Worm (Caenorhabditis elegans) whole organism, L3 larva: ENCODE measurements around the gene nspc-4.

Experiments used
- R02D3.7 ChIP-seq: fragments of 150-350 bp; optimal IDR thresholded peaks from 2 replicates; lab custom pipeline; 2014; ENCODE audit warnings: missing biosample characterization, missing genetic modification characterization
- ZK546.5 ChIP-seq: sonication (generic microtip); optimal IDR thresholded peaks from 2 replicates; lab custom pipeline; 2017; ENCODE audit warnings: missing biosample characterization, missing genetic modification characterization
- aly-2 ChIP-seq: fragments of 150-350 bp; optimal IDR thresholded peaks from 2 replicates; lab custom pipeline; 2014; ENCODE audit warnings: missing biosample characterization, missing genetic modification characterization
- ama-1 ChIP-seq: fragments of 150-350 bp; optimal IDR thresholded peaks from 2 replicates; lab custom pipeline; 2018
- ceh-16 ChIP-seq: sonication (generic microtip); optimal IDR thresholded peaks from 2 replicates; lab custom pipeline; 2017; ENCODE audit warnings: missing biosample characterization, missing genetic modification characterization
- ceh-28 ChIP-seq: fragments of 150-350 bp; optimal IDR thresholded peaks from 2 replicates; lab custom pipeline; 2014; ENCODE audit warnings: missing biosample characterization, missing genetic modification reagents, missing genetic modification characterization
- ceh-82 ChIP-seq: fragments of 150-350 bp; optimal IDR thresholded peaks from 2 replicates; lab custom pipeline; 2014; ENCODE audit warnings: missing biosample characterization, missing genetic modification characterization
- ceh-9 ChIP-seq: sonication (generic microtip); optimal IDR thresholded peaks from 2 replicates; lab custom pipeline; 2018; ENCODE audit warnings: missing biosample characterization, missing genetic modification characterization
- daf-12 ChIP-seq: fragments of 150-350 bp; optimal IDR thresholded peaks from 2 replicates; lab custom pipeline; 2014; ENCODE audit warnings: missing biosample characterization, missing genetic modification reagents, missing genetic modification characterization
- egl-27 ChIP-seq: sonication (generic microtip); optimal IDR thresholded peaks from 4 replicates; lab custom pipeline; 2017; ENCODE audit warnings: missing biosample characterization, missing genetic modification reagents, missing genetic modification characterization
- egl-5 ChIP-seq: fragments of 150-350 bp; optimal IDR thresholded peaks from 2 replicates; lab custom pipeline; 2017; ENCODE audit warnings: missing biosample characterization, missing genetic modification reagents, missing genetic modification characterization, inconsistent platforms
- elt-1 ChIP-seq: fragments of 150-350 bp; optimal IDR thresholded peaks from 2 replicates; lab custom pipeline; 2014; ENCODE audit warnings: missing biosample characterization, missing genetic modification characterization
- elt-2 ChIP-seq: sonication (generic microtip); optimal IDR thresholded peaks from 2 replicates; lab custom pipeline; 2016; ENCODE audit warnings: missing genetic modification reagents, mild to moderate bottlenecking, missing genetic modification characterization, missing compliant biosample characterization
- elt-3 ChIP-seq, 3 experiments: fragments of 150-350 bp in 1 of 3; sonication (generic microtip) in 2 of 3; optimal IDR thresholded peaks; 2 replicates in 2 of 3; 4 replicates in 1 of 3; lab custom pipeline; 2014 to 2017; ENCODE audit warnings: missing biosample characterization in 3 of 3, missing genetic modification characterization in 3 of 3
- eor-1 ChIP-seq, 2 experiments: fragments of 150-350 bp; optimal IDR thresholded peaks; 2 replicates each; lab custom pipeline; 2014 to 2018; ENCODE audit warnings: missing biosample characterization in 2 of 2, missing genetic modification characterization in 2 of 2
- fkh-10 ChIP-seq: sonication (generic microtip); optimal IDR thresholded peaks from 2 replicates; lab custom pipeline; 2017; ENCODE audit warnings: missing biosample characterization, missing genetic modification reagents, missing genetic modification characterization
- fkh-2 ChIP-seq: fragments of 150-350 bp; optimal IDR thresholded peaks from 2 replicates; lab custom pipeline; 2014; ENCODE audit warnings: missing biosample characterization, missing genetic modification reagents, missing genetic modification characterization
- fos-1 ChIP-seq: fragments of 150-350 bp; optimal IDR thresholded peaks from 2 replicates; lab custom pipeline; 2014; ENCODE audit warnings: missing biosample characterization, missing genetic modification characterization
- hmg-11 ChIP-seq: sonication (generic microtip); optimal IDR thresholded peaks from 2 replicates; lab custom pipeline; 2016; ENCODE audit warnings: missing genetic modification characterization, missing compliant biosample characterization
- jun-1 ChIP-seq: fragments of 150-350 bp; optimal IDR thresholded peaks from 2 replicates; lab custom pipeline; 2014; ENCODE audit warnings: missing biosample characterization, missing genetic modification reagents, missing genetic modification characterization
- lin-15B ChIP-seq: fragments of 150-350 bp; optimal IDR thresholded peaks from 2 replicates; lab custom pipeline; 2014; ENCODE audit warnings: missing biosample characterization, missing genetic modification characterization
- lin-39 ChIP-seq: fragments of 150-350 bp; optimal IDR thresholded peaks from 2 replicates; lab custom pipeline; 2018; ENCODE audit warnings: missing biosample characterization, missing genetic modification reagents, missing genetic modification characterization
- lsy-12 ChIP-seq: sonication (generic microtip); optimal IDR thresholded peaks from 2 replicates; lab custom pipeline; 2016; ENCODE audit warnings: mild to moderate bottlenecking, missing genetic modification characterization, missing compliant biosample characterization
- mdl-1 ChIP-seq: fragments of 150-350 bp; optimal IDR thresholded peaks from 2 replicates; lab custom pipeline; 2014; ENCODE audit warnings: missing biosample characterization, missing genetic modification characterization
- mml-1 ChIP-seq: fragments of 150-350 bp; sonication (generic microtip); optimal IDR thresholded peaks from 3 replicates; lab custom pipeline; 2014; ENCODE audit warnings: missing biosample characterization, missing genetic modification characterization
- nfya-1 ChIP-seq: sonication (generic microtip); optimal IDR thresholded peaks from 2 replicates; lab custom pipeline; 2017; ENCODE audit warnings: missing genetic modification characterization, mild to moderate bottlenecking, missing compliant biosample characterization, antibody characterized with exemption, moderate library complexity; ENCODE audit not compliant: insufficient read depth
- nhr-11 ChIP-seq: fragments of 150-350 bp; optimal IDR thresholded peaks from 2 replicates; lab custom pipeline; 2014; ENCODE audit warnings: missing biosample characterization, missing genetic modification characterization
- nhr-12 ChIP-seq: fragments of 150-350 bp; optimal IDR thresholded peaks from 2 replicates; lab custom pipeline; 2014; ENCODE audit warnings: missing biosample characterization, missing genetic modification characterization
- nhr-23 ChIP-seq: fragments of 150-350 bp; optimal IDR thresholded peaks from 2 replicates; lab custom pipeline; 2014; ENCODE audit warnings: missing biosample characterization, missing genetic modification reagents, missing genetic modification characterization
- nhr-237 ChIP-seq: fragments of 150-350 bp; optimal IDR thresholded peaks from 2 replicates; lab custom pipeline; 2014; ENCODE audit warnings: missing biosample characterization, missing genetic modification characterization
- nhr-25 ChIP-seq: sonication (generic microtip); optimal IDR thresholded peaks from 2 replicates; lab custom pipeline; 2017; ENCODE audit warnings: missing biosample characterization, missing genetic modification characterization
- nhr-28 ChIP-seq: fragments of 150-350 bp; optimal IDR thresholded peaks from 2 replicates; lab custom pipeline; 2014; ENCODE audit warnings: missing biosample characterization, missing genetic modification characterization
- nhr-43 ChIP-seq: sonication (generic microtip); optimal IDR thresholded peaks from 2 replicates; lab custom pipeline; 2016; ENCODE audit warnings: mild to moderate bottlenecking, missing genetic modification characterization, missing compliant biosample characterization; ENCODE audit not compliant: poor library complexity, severe bottlenecking
- nhr-67 ChIP-seq: fragments of 150-350 bp; optimal IDR thresholded peaks from 2 replicates; lab custom pipeline; 2014; ENCODE audit warnings: missing biosample characterization, missing genetic modification characterization
- nhr-76 ChIP-seq: fragments of 150-350 bp; sonication (generic microtip); optimal IDR thresholded peaks from 5 replicates; lab custom pipeline; 2014; ENCODE audit warnings: missing biosample characterization, missing genetic modification characterization
- nhr-77 ChIP-seq: fragments of 150-350 bp; optimal IDR thresholded peaks from 2 replicates; lab custom pipeline; 2014; ENCODE audit warnings: missing biosample characterization, missing genetic modification characterization
- pha-4 ChIP-seq: fragments of 150-350 bp; optimal IDR thresholded peaks from 2 replicates; lab custom pipeline; 2014; ENCODE audit warnings: missing biosample characterization, missing genetic modification reagents, missing genetic modification characterization
- pqm-1 ChIP-seq: fragments of 150-350 bp; optimal IDR thresholded peaks from 2 replicates; lab custom pipeline; 2017; ENCODE audit warnings: missing biosample characterization, missing genetic modification characterization, inconsistent platforms
- sea-2 ChIP-seq: fragments of 150-350 bp; sonication (generic microtip); optimal IDR thresholded peaks from 4 replicates; lab custom pipeline; 2014; ENCODE audit warnings: missing biosample characterization, missing genetic modification reagents, missing genetic modification characterization
- skn-1 ChIP-seq: fragments of 150-350 bp; optimal IDR thresholded peaks from 2 replicates; lab custom pipeline; 2014; ENCODE audit warnings: missing biosample characterization, missing genetic modification characterization
- snpc-4 ChIP-seq: fragments of 150-350 bp; optimal IDR thresholded peaks from 2 replicates; lab custom pipeline; 2014; ENCODE audit warnings: missing biosample characterization, missing genetic modification characterization
- tbx-2 ChIP-seq: sonication (generic microtip); optimal IDR thresholded peaks from 2 replicates; lab custom pipeline; 2016; ENCODE audit warnings: mild to moderate bottlenecking, missing genetic modification characterization, missing compliant biosample characterization
- unc-39 ChIP-seq: sonication (generic microtip); optimal IDR thresholded peaks from 4 replicates; lab custom pipeline; 2017; ENCODE audit warnings: missing biosample characterization, missing genetic modification characterization
- unc-62 ChIP-seq: fragments of 150-350 bp; sonication (generic microtip); optimal IDR thresholded peaks from 4 replicates; lab custom pipeline; 2014; ENCODE audit warnings: missing biosample characterization, missing genetic modification reagents, missing genetic modification characterization
- zag-1 ChIP-seq: fragments of 150-350 bp; optimal IDR thresholded peaks from 2 replicates; lab custom pipeline; 2014; ENCODE audit warnings: missing biosample characterization, missing genetic modification characterization
- ztf-11 ChIP-seq: fragments of 150-350 bp; optimal IDR thresholded peaks from 2 replicates; lab custom pipeline; 2014; ENCODE audit warnings: missing biosample characterization, missing genetic modification characterization
- ztf-4 ChIP-seq: fragments of 150-350 bp; optimal IDR thresholded peaks from 2 replicates; lab custom pipeline; 2014; ENCODE audit warnings: missing biosample characterization, missing genetic modification characterization

nspc-4 gene

ce11 chrX:8549026-8549425, 10.9 kb upstream of the nspc-4 start, which contains the start of gene D2021.4:
TSS of gene D2021.4 (minus strand) at chrX:8549073.
- TF ChIP-seq egl-5 (tag; lab: Kevin White, UChicago) (no peak), ztf-11 (tag; lab: Kevin White, UChicago) (no peak), lsy-12 (tag; lab: Kevin White, UChicago) (no peak), pqm-1 (tag; lab: Kevin White, UChicago) (peak; percentile 50), ceh-82 (tag; lab: Kevin White, UChicago) (no peak), pha-4 (tag; lab: Kevin White, UChicago) (peak; percentile 32), elt-2 (tag; lab: Kevin White, UChicago) (peak; percentile 87), elt-1 (tag; lab: Kevin White, UChicago) (no peak)

ce11 chrX:8545971-8546442, 7.8 kb upstream of the nspc-4 start, which contains the start of gene sdha-1:
TSS of gene sdha-1 (minus strand) at chrX:8546021.
- TF ChIP-seq pqm-1 (tag; lab: Kevin White, UChicago) (peak; percentile 67), sea-2 (GFP tag; lab: Kevin White, UChicago) (no peak), nhr-11 (tag; lab: Kevin White, UChicago) (no peak), aly-2 (tag; lab: Kevin White, UChicago) (no peak), nhr-28 (tag; lab: Kevin White, UChicago) (no peak), unc-39 (no peak), nhr-237 (no peak), zag-1 (no peak), nhr-76 (tag; lab: Kevin White, UChicago) (no peak), nhr-67 (tag; lab: Kevin White, UChicago) (no peak), nhr-23 (tag; lab: Kevin White, UChicago) (peak; percentile 87), egl-5 (tag; lab: Kevin White, UChicago) (peak; percentile 72), ztf-11 (tag; lab: Kevin White, UChicago) (no peak), nhr-25 (peak; percentile 91), ceh-28 (tag; lab: Kevin White, UChicago) (peak; percentile 65), unc-62 (no peak), fos-1 (peak; percentile 51), egl-27 (tag; lab: Kevin White, UChicago) (peak; percentile 75), lsy-12 (tag; lab: Kevin White, UChicago) (peak; percentile 67), ZK546.5 (tag; lab: Kevin White, UChicago) (no peak), skn-1 (tag; lab: Kevin White, UChicago) (peak; percentile 48), mdl-1 (peak; percentile 44), elt-3 (tag; optimal IDR thresholded peaks at IDR 0.05; lab: Kevin White, UChicago) (no peak), fkh-10 (GFP tag; lab: Kevin White, UChicago) (peak; percentile 4), elt-2 (tag; lab: Kevin White, UChicago) (peak; percentile 91), nhr-12 (tag; lab: Kevin White, UChicago) (no peak), R02D3.7 (tag; lab: Kevin White, UChicago) (peak; percentile 28), nhr-77 (tag; lab: Kevin White, UChicago) (no peak), lin-39 (tag; lab: Kevin White, UChicago) (peak; percentile 82), lin-15B (tag; lab: Kevin White, UChicago) (peak; percentile 79), elt-1 (tag; lab: Kevin White, UChicago) (peak; percentile 40), mml-1 (no peak), ztf-4 (tag; lab: Kevin White, UChicago) (peak; percentile 35), eor-1 (tag; optimal IDR thresholded peaks at IDR 0.05; lab: Kevin White, UChicago) (no peak), pha-4 (tag; lab: Kevin White, UChicago) (peak; percentile 94), jun-1 (tag; lab: Kevin White, UChicago) (peak; percentile 81), tbx-2 (tag; lab: Kevin White, UChicago) (peak; percentile 61), fkh-2 (tag; lab: Kevin White, UChicago) (no peak), ama-1 (peak; percentile 69), daf-12 (tag; lab: Kevin White, UChicago) (no peak), ceh-82 (tag; lab: Kevin White, UChicago) (no peak), ceh-9 (tag; lab: Kevin White, UChicago) (no peak), nhr-43 (tag; lab: Kevin White, UChicago) (peak; percentile 57), hmg-11 (peak; percentile 75), nfya-1 (tag; lab: Kevin White, UChicago) (peak; percentile 88), ceh-16 (no peak), snpc-4 (tag; lab: Kevin White, UChicago) (peak; percentile 89)
